Worm (Caenorhabditis elegans) whole organism, L4 larva: ENCODE data around the gene F32D8.1.
A peak's percentile ranks its signal among the peaks of the same experiment; 100 is the strongest.

Experiments used
- T20F7.1 ChIP-seq: fragments of 200-800 bp; sonication (Bioruptor generic); optimal IDR thresholded peaks from 2 replicates; lab custom pipeline; 2018; ENCODE audit warnings: mild to moderate bottlenecking, missing genetic modification characterization, missing compliant biosample characterization
- duxl-1 ChIP-seq: sonication (generic microtip); optimal IDR thresholded peaks from 2 replicates; lab custom pipeline; 2016; ENCODE audit warnings: mild to moderate bottlenecking, missing genetic modification characterization, moderate library complexity, missing compliant biosample characterization; ENCODE audit not compliant: poor library complexity
- egl-43 ChIP-seq: fragments of 200-800 bp; sonication (Bioruptor generic); IDR thresholded peaks from 2 replicates; pipeline ENCODE4 v1.3.6; 2022; ENCODE audit warnings: missing genetic modification reagents, missing genetic modification characterization, missing compliant biosample characterization
- mdl-1 ChIP-seq, 2 experiments: fragments of 150-350 bp in 1 of 2; sonication (generic microtip) in 1 of 2; optimal IDR thresholded peaks; 2 replicates each; lab custom pipeline; 2014 to 2017; ENCODE audit warnings: missing biosample characterization in 2 of 2, missing genetic modification characterization in 2 of 2

F32D8.1 gene

DNA sequence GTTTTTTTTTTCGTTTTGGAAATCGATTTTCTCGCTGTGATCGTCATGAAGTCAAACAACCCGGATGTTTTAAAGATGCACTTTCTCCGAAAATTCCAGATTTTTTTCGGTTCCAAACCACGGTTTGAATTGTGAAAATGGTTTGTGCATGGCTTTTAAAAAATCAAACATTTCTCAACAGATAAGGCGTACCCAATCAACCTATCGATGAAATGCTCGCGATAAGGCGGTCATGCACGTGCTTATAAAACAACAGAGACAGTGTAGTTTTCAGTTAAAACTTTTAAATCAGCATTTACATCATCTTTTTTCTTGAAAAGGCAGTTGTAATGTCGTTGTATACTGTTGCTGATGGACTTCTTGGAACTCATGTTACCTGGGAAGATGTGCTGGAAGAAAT is 51.8 kb downstream of the F32D8.1 start, which contains the start of gene F58B4.5 (continued):
- TF ChIP-seq egl-43 (GFP tag; lab: Robert Waterston, UW) = no peak
- peak; percentile 14 for TF ChIP-seq T20F7.1 (GFP tag; lab: Kevin White, UChicago)
- TF ChIP-seq mdl-1 (tag; optimal IDR thresholded peaks at IDR 0.05; lab: Kevin White, UChicago) = peak in 1 of 2 experiments; percentile 57
- TF ChIP-seq duxl-1 = no peak
